Worm (Caenorhabditis elegans) whole organism, late embryonic: ENCODE data around the gene rgs-4.

Source experiments
- K02D7.2 ChIP-seq: sonication (generic microtip); optimal IDR thresholded peaks from 2 replicates; lab custom pipeline; 2017; ENCODE audit warnings: mild to moderate bottlenecking, missing genetic modification characterization, missing compliant biosample characterization
- ama-1 ChIP-seq: fragments of 150-350 bp; optimal IDR thresholded peaks from 2 replicates; lab custom pipeline; 2014
- ceh-14 ChIP-seq: sonication (generic microtip); optimal IDR thresholded peaks from 2 replicates; lab custom pipeline; 2016; ENCODE audit warnings: missing genotype, missing genetic modification characterization, missing compliant biosample characterization
- mec-3 ChIP-seq: sonication (generic microtip); optimal IDR thresholded peaks from 2 replicates; lab custom pipeline; 2016; ENCODE audit warnings: borderline replicate concordance, missing genetic modification characterization, missing compliant biosample characterization
- nhr-232 ChIP-seq: sonication (generic microtip); optimal IDR thresholded peaks from 2 replicates; lab custom pipeline; 2016; ENCODE audit warnings: missing genetic modification characterization, missing compliant biosample characterization
- pat-9 ChIP-seq: fragments of 200-800 bp; sonication (Bioruptor generic); optimal IDR thresholded peaks from 2 replicates; lab custom pipeline; 2018; ENCODE audit warnings: mild to moderate bottlenecking, missing genetic modification characterization, moderate library complexity, missing compliant biosample characterization
- pax-1 ChIP-seq: fragments of 150-350 bp; optimal IDR thresholded peaks from 2 replicates; lab custom pipeline; 2014; ENCODE audit warnings: missing biosample characterization, missing genetic modification characterization
- rnt-1 ChIP-seq: sonication (generic microtip); optimal IDR thresholded peaks from 2 replicates; lab custom pipeline; 2016; ENCODE audit warnings: missing genetic modification characterization, missing compliant biosample characterization
- tbx-2 ChIP-seq: sonication (generic microtip); optimal IDR thresholded peaks from 2 replicates; lab custom pipeline; 2016; ENCODE audit warnings: missing genetic modification characterization, missing compliant biosample characterization

ce11 chrII:12634749-12635318 is 19.7 kb upstream of the rgs-4 start, which contains the start of gene Y38E10A.17:
- TF ChIP-seq nhr-232 (tag; lab: Kevin White, UChicago), result no peak
- TF ChIP-seq tbx-2 (tag; lab: Kevin White, UChicago), result no peak
- no peak for TF ChIP-seq rnt-1 (tag; lab: Kevin White, UChicago)
- TF ChIP-seq pat-9 (tag; lab: Kevin White, UChicago), result no peak
- TF ChIP-seq mec-3 (tag; lab: Kevin White, UChicago), result no peak
- no peak for TF ChIP-seq pax-1
- no peak for TF ChIP-seq ceh-14 (tag; lab: Kevin White, UChicago)
- TF ChIP-seq K02D7.2 (tag; lab: Kevin White, UChicago), result no peak
- TF ChIP-seq ama-1, result no peak
